Fruit fly (Drosophila melanogaster): ENCODE results near the gene kek5.

Gene kek5

dm6 chrX:19491984-19492584 is 139.1 kb downstream of the kek5 start, which contains the start of the genes pcm and ND-18 (continued):
- TF ChIP-seq Ssrp (tag; optimal IDR thresholded peaks at IDR 0.05): no peak
- no peak for TF ChIP-seq Dll (GFP tag; IDR thresholded peaks at IDR 0.05; ENCODE audit: partially characterized antibody)
- TF ChIP-seq BEAF-32 (GFP tag; optimal IDR thresholded peaks at IDR 0.05): peak; percentile 65
- peak; percentile 25 for TF ChIP-seq CG12391 (tag; optimal IDR thresholded peaks at IDR 0.05)
- peak; percentile 65 for TF ChIP-seq Dp (GFP tag; optimal IDR thresholded peaks at IDR 0.05)
- TF ChIP-seq Kr (GFP tag; optimal IDR thresholded peaks at IDR 0.05): no peak
- TF ChIP-seq CG9727 (GFP tag; optimal IDR thresholded peaks at IDR 0.05): no peak
- TF ChIP-seq Side (GFP tag; optimal IDR thresholded peaks at IDR 0.05): no peak
- TF ChIP-seq HLH54F (GFP tag; optimal IDR thresholded peaks at IDR 0.05): peak; percentile 5
- TF ChIP-seq nau (GFP tag; optimal IDR thresholded peaks at IDR 0.05): no peak
- peak; percentile 2 for TF ChIP-seq zen (tag; optimal IDR thresholded peaks at IDR 0.05)
- no peak for TF ChIP-seq ab (GFP tag; optimal IDR thresholded peaks at IDR 0.05)
- TF ChIP-seq Six4 (GFP tag; optimal IDR thresholded peaks at IDR 0.05): no peak
- peak; percentile 18 for TF ChIP-seq amos (GFP tag; IDR thresholded peaks at IDR 0.05; ENCODE audit: partially characterized antibody)
- TF ChIP-seq zf30C (GFP tag; optimal IDR thresholded peaks at IDR 0.05): no peak
- no peak for TF ChIP-seq onecut (GFP tag; IDR thresholded peaks at IDR 0.05)
- TF ChIP-seq CG4617 (GFP tag; optimal IDR thresholded peaks at IDR 0.05; ENCODE audit: borderline replicate concordance): peak; percentile 32
- TF ChIP-seq kni (GFP tag; optimal IDR thresholded peaks at IDR 0.05): no peak
- no peak for TF ChIP-seq Hr39 (optimal IDR thresholded peaks at IDR 0.05)
- TF ChIP-seq CG2129 (GFP tag; IDR thresholded peaks at IDR 0.05; ENCODE audit: partially characterized antibody): no peak
- no peak for TF ChIP-seq usp (GFP tag; optimal IDR thresholded peaks at IDR 0.05)
- TF ChIP-seq hbn (GFP tag; IDR thresholded peaks at IDR 0.05; ENCODE audit: partially characterized antibody): 0 out of 2 replicates have a peak, but pooled peaks have one; percentile 11
- no peak for TF ChIP-seq CG32532 (GFP tag; IDR thresholded peaks at IDR 0.05)
- TF ChIP-seq br (optimal IDR thresholded peaks at IDR 0.05): no peak
- TF ChIP-seq CG5245 (GFP tag; optimal IDR thresholded peaks at IDR 0.05): no peak
- no peak for TF ChIP-seq twi (tag; optimal IDR thresholded peaks at IDR 0.05)
- no peak for TF ChIP-seq CG17912 (GFP tag; optimal IDR thresholded peaks at IDR 0.05)
- TF ChIP-seq ken (GFP tag; IDR thresholded peaks at IDR 0.05): no peak
- TF ChIP-seq Bgb (GFP tag; IDR thresholded peaks at IDR 0.05; ENCODE audit: partially characterized antibody): peak; percentile 6; the same call in 1 of the 2 replicates
- TF ChIP-seq Nf-YC (tag; optimal IDR thresholded peaks at IDR 0.05): no peak
- TF ChIP-seq fd3F (GFP tag; optimal IDR thresholded peaks at IDR 0.05): no peak
- TF ChIP-seq eve (GFP tag; optimal IDR thresholded peaks at IDR 0.05): no peak
- TF ChIP-seq Mes4 (GFP tag; optimal IDR thresholded peaks at IDR 0.05): no peak
- peak; percentile 4 for TF ChIP-seq CG2120 (GFP tag; optimal IDR thresholded peaks at IDR 0.05)
- TF ChIP-seq Myb (GFP tag; optimal IDR thresholded peaks at IDR 0.05): peak; percentile 62
- no peak for TF ChIP-seq CrebB (tag; optimal IDR thresholded peaks at IDR 0.05)
- TF ChIP-seq CG2202 (tag; optimal IDR thresholded peaks at IDR 0.05): no peak
- TF ChIP-seq B-H1 (GFP tag; IDR thresholded peaks at IDR 0.05): no peak
- TF ChIP-seq phol (tag; optimal IDR thresholded peaks at IDR 0.05): peak; percentile 35
- TF ChIP-seq CG1233 (GFP tag; optimal IDR thresholded peaks at IDR 0.05): no peak
- TF ChIP-seq Dref (GFP tag; IDR thresholded peaks at IDR 0.05): peak; percentile 49
- TF ChIP-seq Sin3A (optimal IDR thresholded peaks at IDR 0.05): peak; percentile 90
- 0 out of 3 replicates have a peak, but pooled peaks have one; percentile 22 for TF ChIP-seq CG34224 (GFP tag; IDR thresholded peaks at IDR 0.05; ENCODE audit: partially characterized antibody)
- no peak for TF ChIP-seq fu2 (GFP tag; optimal IDR thresholded peaks at IDR 0.05)
- TF ChIP-seq CG7745 (tag; optimal IDR thresholded peaks at IDR 0.05): no peak
- no peak for TF ChIP-seq CG17385 (GFP tag; optimal IDR thresholded peaks at IDR 0.05)
- TF ChIP-seq CG43689 (GFP tag; IDR thresholded peaks at IDR 0.05): no peak
- no peak for TF ChIP-seq jumu (GFP tag; optimal IDR thresholded peaks at IDR 0.05)
- TF ChIP-seq Med (GFP tag): peak; percentile 61
- TF ChIP-seq toy (GFP tag; IDR thresholded peaks at IDR 0.05): no peak
- TF ChIP-seq cad (GFP tag; optimal IDR thresholded peaks at IDR 0.05): no peak

All from whole organism, embryonic.